Worm (Caenorhabditis elegans) whole organism, L1 larva: Measurements from ENCODE around the gene str-32.

ENCODE experiments used
- ama-1 ChIP-seq: fragments of 150-350 bp; optimal IDR thresholded peaks from 2 replicates; lab custom pipeline; 2014
- blmp-1 ChIP-seq: fragments of 150-350 bp; optimal IDR thresholded peaks from 2 replicates; lab custom pipeline; 2014; ENCODE audit warnings: missing biosample characterization, missing genetic modification characterization
- ceh-82 ChIP-seq, 3 experiments: fragments of 150-350 bp in 1 of 3; sonication (generic microtip) in 2 of 3; optimal IDR thresholded peaks; 2 replicates each; lab custom pipeline; 2014 to 2017; ENCODE audit warnings: missing biosample characterization in 3 of 3, missing genetic modification characterization in 3 of 3
- elt-3 ChIP-seq, 6 experiments: fragments of 150-350 bp in 1 of 6; sonication (generic microtip); optimal IDR thresholded peaks; 2 replicates each; lab custom pipeline; 2017 to 2018; ENCODE audit warnings: missing biosample characterization in 6 of 6, missing genetic modification characterization in 6 of 6, inconsistent platforms in 1 of 6
- nhr-71 ChIP-seq: sonication (generic microtip); optimal IDR thresholded peaks from 2 replicates; lab custom pipeline; 2016; ENCODE audit warnings: mild to moderate bottlenecking, missing genetic modification characterization, moderate library complexity, missing compliant biosample characterization
- nhr-77 ChIP-seq: fragments of 150-350 bp; optimal IDR thresholded peaks from 2 replicates; lab custom pipeline; 2014; ENCODE audit warnings: missing biosample characterization, missing genetic modification characterization
- skn-1 ChIP-seq: fragments of 150-350 bp; optimal IDR thresholded peaks from 2 replicates; lab custom pipeline; 2014; ENCODE audit warnings: missing biosample characterization, missing genetic modification characterization
- vab-15 ChIP-seq: sonication (generic microtip); optimal IDR thresholded peaks from 2 replicates; lab custom pipeline; 2017; ENCODE audit warnings: missing genotype, mild to moderate bottlenecking, missing genetic modification characterization, missing compliant biosample characterization
- xbp-1 ChIP-seq: sonication (generic microtip); optimal IDR thresholded peaks from 2 replicates; lab custom pipeline; 2016; ENCODE audit warnings: missing genetic modification characterization, missing compliant biosample characterization

DNA sequence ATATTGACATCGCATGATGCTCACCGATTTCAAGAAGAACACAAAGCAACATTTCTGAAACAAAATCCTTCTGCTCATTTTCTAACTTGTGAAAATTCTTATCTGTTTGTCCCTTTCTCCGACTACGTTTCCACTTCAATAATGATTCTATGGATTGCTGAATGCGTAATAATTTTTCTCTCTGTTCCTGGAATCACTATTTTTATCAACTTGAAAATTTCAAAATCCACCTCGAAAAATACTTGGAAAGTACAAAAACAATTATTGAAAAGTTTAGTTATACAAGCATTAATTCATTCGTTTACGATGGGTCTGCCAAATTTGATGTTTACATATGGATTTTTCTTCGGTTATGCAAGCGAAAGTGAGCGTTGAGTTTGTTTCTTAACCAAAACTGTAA is 40.7 kb upstream of the str-32 start, which contains the start of gene srh-22:
- TF ChIP-seq elt-3 (tag; optimal IDR thresholded peaks at IDR 0.05; lab: Kevin White, UChicago) (no peak), blmp-1 (tag; lab: Kevin White, UChicago) (no peak), ceh-82 (tag; optimal IDR thresholded peaks at IDR 0.05; lab: Kevin White, UChicago) (no peak), vab-15 (tag; lab: Kevin White, UChicago) (no peak), skn-1 (tag; lab: Kevin White, UChicago) (no peak), ama-1 (lab: Kevin White, UChicago) (no peak), nhr-77 (tag; lab: Kevin White, UChicago) (no peak), nhr-71 (tag; lab: Kevin White, UChicago) (no peak), xbp-1 (tag; lab: Kevin White, UChicago) (no peak)
